Worm (Caenorhabditis elegans): ENCODE data around the gene dop-5.

Gene dop-5

DNA sequence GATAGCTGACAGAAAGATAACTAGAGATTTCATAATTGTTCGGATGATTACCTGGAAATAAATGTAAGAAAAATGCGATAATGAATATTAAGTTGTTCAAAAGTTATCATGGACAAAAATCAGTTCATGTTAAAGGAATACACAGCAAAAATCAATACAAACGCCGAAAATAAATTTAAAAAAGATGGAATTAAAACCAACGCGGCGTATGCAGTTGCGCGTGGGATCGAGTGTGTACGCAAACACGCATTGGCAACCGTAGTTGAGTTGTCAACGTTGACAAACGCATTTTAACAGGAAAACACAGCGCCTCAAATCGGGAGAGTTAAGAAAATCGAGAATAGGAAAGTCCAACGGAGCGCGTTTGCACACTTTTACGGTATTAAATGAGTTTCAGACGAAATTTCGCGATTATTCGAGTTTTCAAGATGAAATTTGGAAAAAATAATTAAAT lies 39.1 kb downstream of the dop-5 start, which contains the start of gene tmed-10:
Gene tmed-10 (minus strand): TSS at position 51 of the 454 bp plus-strand sequence.
- TF ChIP-seq pbrm-1 (GFP tag; IDR thresholded peaks at IDR 0.05) (peak; percentile 84), F23B12.7 (tag; optimal IDR thresholded peaks at IDR 0.05; ENCODE audit: insufficient read depth) (no peak), ztf-18 (tag; optimal IDR thresholded peaks at IDR 0.05) (peak; percentile 44), ceh-58 (GFP tag; IDR thresholded peaks at IDR 0.05) (no peak), ets-4 (GFP tag; optimal IDR thresholded peaks at IDR 0.05) (no peak), B0019.2 (GFP tag; conservative IDR thresholded peaks at IDR 0.05) (peak; percentile 38; the same call in 1 of the 2 replicates), ccch-3 (GFP tag; optimal IDR thresholded peaks at IDR 0.05) (no peak), F39B2.1 (GFP tag; IDR thresholded peaks at IDR 0.05) (no peak), egrh-3 (GFP tag; IDR thresholded peaks at IDR 0.05) (0 out of 2 replicates have a peak, but pooled peaks have one; percentile 7), D2030.7 (GFP tag; IDR thresholded peaks at IDR 0.05) (peak; percentile 88), B0336.3 (GFP tag; IDR thresholded peaks at IDR 0.05) (no peak), mel-28 (tag; optimal IDR thresholded peaks at IDR 0.05; ENCODE audit: borderline replicate concordance) (no peak), snpc-1.1 (tag; optimal IDR thresholded peaks at IDR 0.05; ENCODE audit: insufficient read depth) (no peak), bed-2 (GFP tag; IDR thresholded peaks at IDR 0.05) (no peak), K12H6.12 (tag; optimal IDR thresholded peaks at IDR 0.05) (no peak), sptf-2 (GFP tag; optimal IDR thresholded peaks at IDR 0.05) (no peak), nhr-80 (tag; optimal IDR thresholded peaks at IDR 0.05) (peak; percentile 59), T07F8.4 (tag; optimal IDR thresholded peaks at IDR 0.05) (no peak), rpc-1 (optimal IDR thresholded peaks at IDR 0.05) (no peak), rpc-1 (tag; optimal IDR thresholded peaks at IDR 0.05) (no peak), lin-54 (GFP tag; optimal IDR thresholded peaks at IDR 0.05) (peak; percentile 63), die-1 (tag; optimal IDR thresholded peaks at IDR 0.05) (no peak), ama-1 (optimal IDR thresholded peaks at IDR 0.05) (no peak), ama-1 (GFP tag; optimal IDR thresholded peaks at IDR 0.05) (no peak), nhr-179 (tag; optimal IDR thresholded peaks at IDR 0.05) (no peak), attf-6 (GFP tag; IDR thresholded peaks at IDR 0.05) (0 out of 2 replicates have a peak, but pooled peaks have one; percentile 13), efl-1 (GFP tag; optimal IDR thresholded peaks at IDR 0.05) (peak; percentile 48), snpc-1.3 (tag; optimal IDR thresholded peaks at IDR 0.05; ENCODE audit: insufficient read depth) (no peak), gei-17 (GFP tag; optimal IDR thresholded peaks at IDR 0.05) (no peak), madf-10 (tag; optimal IDR thresholded peaks at IDR 0.05) (no peak), sea-2 (GFP tag; IDR thresholded peaks at IDR 0.05) (no peak), K11D2.4 (GFP tag; IDR thresholded peaks at IDR 0.05) (no peak), F37B4.10 (GFP tag; IDR thresholded peaks at IDR 0.05) (no peak), chd-7 (tag; optimal IDR thresholded peaks at IDR 0.05) (no peak), ceh-100 (GFP tag; IDR thresholded peaks at IDR 0.05) (peak; percentile 89), atf-7 (tag; optimal IDR thresholded peaks at IDR 0.05) (no peak), aptf-2 (GFP tag; conservative IDR thresholded peaks at IDR 0.05) (peak; percentile 62; the same call in 1 of the 2 replicates), mxl-1 (tag; optimal IDR thresholded peaks at IDR 0.05) (no peak), attf-3 (GFP tag; conservative IDR thresholded peaks at IDR 0.05) (peak; percentile 46; the same call in 1 of the 2 replicates), dox-1 (GFP tag; IDR thresholded peaks at IDR 0.05) (peak; percentile 97), somi-1 (GFP tag; optimal IDR thresholded peaks at IDR 0.05) (no peak), F57A8.1 (GFP tag; optimal IDR thresholded peaks at IDR 0.05) (no peak), hmg-1.2 (GFP tag; IDR thresholded peaks at IDR 0.05) (peak; percentile 77), aptf-3 (GFP tag; IDR thresholded peaks at IDR 0.05) (no peak), T26A5.8 (tag; optimal IDR thresholded peaks at IDR 0.05) (no peak), rcor-1 (GFP tag; IDR thresholded peaks at IDR 0.05) (peak; percentile 89), nfya-1 (tag; optimal IDR thresholded peaks at IDR 0.05; ENCODE audit: borderline replicate concordance, insufficient read depth) (no peak), dpl-1 (GFP tag; optimal IDR thresholded peaks at IDR 0.05) (no peak), nhr-90 (tag; optimal IDR thresholded peaks at IDR 0.05) (no peak), F49E8.2 (tag; optimal IDR thresholded peaks at IDR 0.05; ENCODE audit: insufficient read depth) (no peak)

Data from whole organism, young adult.